Fruit fly (Drosophila melanogaster): ENCODE measurements around the gene CG16762.

Gene CG16762

DNA sequence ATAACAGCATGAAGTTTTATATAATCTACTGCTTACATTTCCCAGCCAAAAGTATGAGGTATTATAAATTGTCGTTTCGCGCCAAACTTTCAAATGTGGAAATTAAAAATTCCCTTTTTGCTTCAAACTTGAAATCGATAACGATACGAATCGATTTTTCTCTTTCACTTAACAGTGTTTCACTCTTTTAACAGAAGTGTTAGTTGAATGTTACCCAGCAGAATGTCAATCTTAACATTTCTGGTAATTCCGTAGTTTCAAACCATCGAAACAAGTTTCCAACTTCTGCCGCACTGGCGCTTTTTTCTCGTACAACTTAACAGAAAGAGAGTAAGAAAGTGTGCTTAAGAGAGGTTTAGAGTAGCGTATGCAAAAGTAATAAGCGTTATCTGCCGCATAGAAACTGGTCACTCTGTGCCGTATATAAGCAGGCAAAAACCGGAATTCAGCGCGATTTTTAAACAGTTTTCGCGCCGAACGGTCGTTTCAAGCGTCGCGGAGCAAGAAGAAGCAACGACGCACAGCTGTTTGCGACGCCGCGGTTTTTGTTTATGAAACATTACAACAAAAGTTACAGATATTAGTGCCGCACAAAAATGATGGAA is 8.9 kb downstream of the CG16762 start (continued):
- peak; percentile 24 for TF ChIP-seq kni (GFP tag; optimal IDR thresholded peaks at IDR 0.05)
- no peak for TF ChIP-seq YL-1 (GFP tag; optimal IDR thresholded peaks at IDR 0.05)
- TF ChIP-seq CG15696 (tag; optimal IDR thresholded peaks at IDR 0.05) = peak; percentile 42
- TF ChIP-seq CG6175 (GFP tag; IDR thresholded peaks at IDR 0.05) = no peak
- no peak for TF ChIP-seq CG9609 (GFP tag; optimal IDR thresholded peaks at IDR 0.05)
- no peak for TF ChIP-seq pnt (GFP tag; optimal IDR thresholded peaks at IDR 0.05)
- TF ChIP-seq disco-r (GFP tag; optimal IDR thresholded peaks at IDR 0.05) = no peak
- no peak for TF ChIP-seq grn (GFP tag; optimal IDR thresholded peaks at IDR 0.05)
- peak; percentile 78 for TF ChIP-seq Ets97D (GFP tag; optimal IDR thresholded peaks at IDR 0.05)
- no peak for TF ChIP-seq pb (GFP tag; optimal IDR thresholded peaks at IDR 0.05)
- TF ChIP-seq eyg (GFP tag; optimal IDR thresholded peaks at IDR 0.05) = no peak
- TF ChIP-seq bigmax (GFP tag; optimal IDR thresholded peaks at IDR 0.05) = no peak
- TF ChIP-seq D (optimal IDR thresholded peaks at IDR 0.05) = peak; percentile 8
- no peak for TF ChIP-seq D (GFP tag; optimal IDR thresholded peaks at IDR 0.05)
- TF ChIP-seq CG7372 (GFP tag; IDR thresholded peaks at IDR 0.05) = no peak
- no peak for TF ChIP-seq pan (optimal IDR thresholded peaks at IDR 0.05)
- peak in 1 of 2 experiments; percentile 6 for TF ChIP-seq pan (GFP tag; optimal IDR thresholded peaks at IDR 0.05 in 1 of 2, IDR thresholded peaks at IDR 0.05 in 1 of 2)
- no peak for TF ChIP-seq prd (optimal IDR thresholded peaks at IDR 0.05)
- TF ChIP-seq prd (GFP tag; IDR thresholded peaks at IDR 0.05) = peak; percentile 27; the same call in 1 of the 3 replicates
- TF ChIP-seq p53 (GFP tag; optimal IDR thresholded peaks at IDR 0.05) = peak; percentile 17
- TF ChIP-seq Gug (GFP tag; IDR thresholded peaks at IDR 0.05) = 0 out of 4 replicates have a peak, but pooled peaks have one; percentile 8
- TF ChIP-seq pum (GFP tag; optimal IDR thresholded peaks at IDR 0.05) = no peak
- no peak for TF ChIP-seq CG7556 (GFP tag; optimal IDR thresholded peaks at IDR 0.05)
- no peak for TF ChIP-seq scrt (GFP tag; optimal IDR thresholded peaks at IDR 0.05)
- TF ChIP-seq Aef1 (GFP tag; IDR thresholded peaks at IDR 0.05) = no peak
- TF ChIP-seq ham (GFP tag; IDR thresholded peaks at IDR 0.05) = no peak
- no peak for TF ChIP-seq B-H1 (GFP tag; IDR thresholded peaks at IDR 0.05)
- TF ChIP-seq tio (GFP tag; optimal IDR thresholded peaks at IDR 0.05) = no peak
- no peak for TF ChIP-seq exex (tag; optimal IDR thresholded peaks at IDR 0.05)
- no peak for TF ChIP-seq CG16815 (GFP tag; optimal IDR thresholded peaks at IDR 0.05)
- TF ChIP-seq CG17612 (GFP tag; IDR thresholded peaks at IDR 0.05) = no peak
- TF ChIP-seq CoRest (tag; optimal IDR thresholded peaks at IDR 0.05) = peak; percentile 40
- TF ChIP-seq CG7928 (GFP tag; optimal IDR thresholded peaks at IDR 0.05) = peak; percentile 13
- TF ChIP-seq CG11398 (GFP tag; optimal IDR thresholded peaks at IDR 0.05) = peak; percentile 47
- TF ChIP-seq CG15514 (GFP tag; optimal IDR thresholded peaks at IDR 0.05) = peak; percentile 85
- TF ChIP-seq ems (GFP tag; optimal IDR thresholded peaks at IDR 0.05) = no peak
- peak; percentile 96 for TF ChIP-seq stwl (tag; optimal IDR thresholded peaks at IDR 0.05)
- no peak for TF ChIP-seq Sox100B (GFP tag; optimal IDR thresholded peaks at IDR 0.05)
- no peak for TF ChIP-seq Bteb2 (GFP tag; optimal IDR thresholded peaks at IDR 0.05)
- TF ChIP-seq tna (GFP tag; IDR thresholded peaks at IDR 0.05; ENCODE audit: partially characterized antibody) = no peak; the same call in 1 of the 2 replicates
- peak; percentile 27 for TF ChIP-seq CG5245 (GFP tag; optimal IDR thresholded peaks at IDR 0.05)
- TF ChIP-seq Mad (GFP tag; optimal IDR thresholded peaks at IDR 0.05) = no peak
- peak; percentile 17 for TF ChIP-seq CG30403 (GFP tag; optimal IDR thresholded peaks at IDR 0.05)
- TF ChIP-seq CkIIα-i1 (GFP tag; IDR thresholded peaks at IDR 0.05) = no peak
- TF ChIP-seq CG14965 (GFP tag; optimal IDR thresholded peaks at IDR 0.05; ENCODE audit: borderline replicate concordance) = peak; percentile 13
- TF ChIP-seq CrebB (tag; optimal IDR thresholded peaks at IDR 0.05) = peak; percentile 59
- no peak for TF ChIP-seq Side (GFP tag; optimal IDR thresholded peaks at IDR 0.05)
- peak; percentile 45 for TF ChIP-seq gem (tag; optimal IDR thresholded peaks at IDR 0.05)
- 0 out of 2 replicates have a peak, but pooled peaks have one; percentile 8 for TF ChIP-seq chm (GFP tag; IDR thresholded peaks at IDR 0.05)
- TF ChIP-seq seq (GFP tag; IDR thresholded peaks at IDR 0.05) = no peak
- no peak for TF ChIP-seq org-1 (GFP tag; optimal IDR thresholded peaks at IDR 0.05)
- no peak for TF ChIP-seq Dip2 (GFP tag; IDR thresholded peaks at IDR 0.05)
